Fruit fly (Drosophila melanogaster) whole organism, embryonic: ENCODE data around the gene pit.
A peak's percentile ranks its signal among the peaks of the same experiment; 100 is the strongest.

ENCODE experiments used
- Atf-2 ChIP-seq: fragments of 200-800 bp; sonication (Bioruptor generic); optimal IDR thresholded peaks from 2 replicates; lab custom pipeline; 2016; ENCODE audit warnings: missing biosample characterization, missing genetic modification characterization
- CG10366 ChIP-seq: fragments of 200-800 bp; sonication (Bioruptor generic); IDR thresholded peaks from 2 replicates; pipeline ENCODE4 v1.3.6; 2022; ENCODE audit warnings: missing biosample characterization, missing genetic modification characterization
- CG11456 ChIP-seq: fragments of 200-800 bp; sonication (Bioruptor generic); IDR thresholded peaks from 3 replicates; pipeline ENCODE4 v1.3.6; 2022; ENCODE audit warnings: missing biosample characterization, missing genetic modification characterization
- CG14050 ChIP-seq: fragments of 200-800 bp; sonication (Bioruptor generic); IDR thresholded peaks from 3 replicates; pipeline ENCODE4 v1.3.6; 2022; ENCODE audit warnings: missing biosample characterization, missing genetic modification characterization
- CG14667 ChIP-seq: fragments of 200-800 bp; sonication (Bioruptor generic); IDR thresholded peaks from 2 replicates; pipeline ENCODE4 v1.3.6; 2022; ENCODE audit warnings: missing biosample characterization, missing genetic modification characterization
- CG31224 ChIP-seq: fragments of 200-800 bp; sonication (Bioruptor generic); IDR thresholded peaks from 2 replicates; pipeline ENCODE4 v1.3.6; 2022; ENCODE audit warnings: missing biosample characterization, missing genetic modification characterization
- CG3163 ChIP-seq: fragments of 200-800 bp; sonication (Bioruptor generic); optimal IDR thresholded peaks from 3 replicates; lab custom pipeline; 2016; ENCODE audit warnings: missing biosample characterization, missing genetic modification characterization
- CG33557 ChIP-seq: fragments of 200-800 bp; sonication (Bioruptor generic); optimal IDR thresholded peaks from 2 replicates; lab custom pipeline; 2019; ENCODE audit warnings: missing biosample characterization, mild to moderate bottlenecking, missing genetic modification characterization, moderate library complexity
- CG43689 ChIP-seq: fragments of 200-800 bp; sonication (Bioruptor generic); IDR thresholded peaks from 2 replicates; pipeline ENCODE4 v1.3.6; 2022; ENCODE audit warnings: missing biosample characterization, missing genetic modification characterization
- CG4707 ChIP-seq: fragments of 200-800 bp; sonication (Bioruptor generic); optimal IDR thresholded peaks from 2 replicates; lab custom pipeline; 2018; ENCODE audit warnings: missing biosample characterization, mild to moderate bottlenecking, missing genetic modification characterization, moderate library complexity
- CG5180 ChIP-seq: fragments of 200-800 bp; sonication (Bioruptor generic); optimal IDR thresholded peaks from 3 replicates; lab custom pipeline; 2017; ENCODE audit warnings: missing biosample characterization, missing genetic modification characterization, mild to moderate bottlenecking, moderate library complexity, missing genetic modification reagents
- CG7963 ChIP-seq: fragments of 200-800 bp; sonication (Bioruptor generic); IDR thresholded peaks from 3 replicates; pipeline ENCODE4 v1.3.6; 2022; ENCODE audit warnings: missing biosample characterization, missing genetic modification characterization; ENCODE audit not compliant: partially characterized antibody
- CG8281 ChIP-seq: fragments of 200-800 bp; sonication (Bioruptor generic); optimal IDR thresholded peaks from 2 replicates; lab custom pipeline; 2018; ENCODE audit warnings: missing biosample characterization, mild to moderate bottlenecking, missing genetic modification characterization, moderate library complexity
- CG8388 ChIP-seq: fragments of 200-800 bp; sonication (Bioruptor generic); optimal IDR thresholded peaks from 2 replicates; lab custom pipeline; 2019; ENCODE audit warnings: missing biosample characterization, mild to moderate bottlenecking, missing genetic modification characterization, moderate library complexity
- CG8924 ChIP-seq: fragments of 200-800 bp; optimal IDR thresholded peaks from 3 replicates; lab custom pipeline; 2019; ENCODE audit warnings: missing biosample characterization, mild to moderate bottlenecking, missing genetic modification characterization, moderate library complexity
- CG9727 ChIP-seq: fragments of 200-800 bp; sonication (Bioruptor generic); optimal IDR thresholded peaks from 3 replicates; lab custom pipeline; 2017; ENCODE audit warnings: missing biosample characterization, mild to moderate bottlenecking, missing genetic modification characterization
- Chrac-16 ChIP-seq: fragments of 200-800 bp; sonication (Bioruptor generic); optimal IDR thresholded peaks from 3 replicates; lab custom pipeline; 2016; ENCODE audit warnings: missing biosample characterization, missing genetic modification characterization
- Dek ChIP-seq: fragments of 200-800 bp; sonication (Bioruptor generic); optimal IDR thresholded peaks from 3 replicates; lab custom pipeline; 2019; ENCODE audit warnings: missing biosample characterization, mild to moderate bottlenecking, missing genetic modification characterization, moderate library complexity
- MTF-1 ChIP-seq: fragments of 200-800 bp; sonication (Bioruptor generic); optimal IDR thresholded peaks from 2 replicates; lab custom pipeline; 2018; ENCODE audit warnings: missing biosample characterization, mild to moderate bottlenecking, missing genetic modification characterization, borderline replicate concordance
- NK7.1 ChIP-seq: fragments of 200-800 bp; sonication (Bioruptor generic); optimal IDR thresholded peaks from 3 replicates; lab custom pipeline; 2016; ENCODE audit warnings: missing biosample characterization, missing genetic modification characterization
- Nf-YB ChIP-seq: fragments of 200-800 bp; sonication (Bioruptor generic); optimal IDR thresholded peaks from 3 replicates; lab custom pipeline; 2019; ENCODE audit warnings: missing biosample characterization, mild to moderate bottlenecking, missing genetic modification characterization, moderate library complexity
- Opbp ChIP-seq: fragments of 200-800 bp; sonication (Bioruptor generic); IDR thresholded peaks from 3 replicates; pipeline ENCODE4 v1.3.6; 2022; ENCODE audit warnings: missing biosample characterization, missing genetic modification characterization; ENCODE audit not compliant: partially characterized antibody
- Poxn ChIP-seq: fragments of 200-800 bp; sonication (Bioruptor generic); IDR thresholded peaks from 2 replicates; pipeline ENCODE4 v1.3.6; 2022; ENCODE audit warnings: missing biosample characterization, missing genetic modification characterization
- Taf1 ChIP-seq: fragments of 200-800 bp; sonication (Bioruptor generic); IDR thresholded peaks from 2 replicates; pipeline ENCODE4 v1.3.6; 2022; ENCODE audit warnings: missing biosample characterization, missing genetic modification characterization
- Tbp ChIP-seq: fragments of >200 bp; optimal IDR thresholded peaks from 2 replicates; lab custom pipeline; 2018; ENCODE audit warnings: missing biosample characterization, missing genetic modification characterization
- Vsx1 ChIP-seq: fragments of 200-800 bp; sonication (Bioruptor generic); optimal IDR thresholded peaks from 2 replicates; lab custom pipeline; 2017; ENCODE audit warnings: missing biosample characterization, mild to moderate bottlenecking, missing genetic modification characterization, missing genetic modification reagents
- ab ChIP-seq: fragments of 200-800 bp; sonication (Bioruptor generic); optimal IDR thresholded peaks from 2 replicates; lab custom pipeline; 2016; ENCODE audit warnings: missing biosample characterization, missing genetic modification characterization
- abd-A ChIP-seq: fragments of 200-800 bp; sonication (Bioruptor generic); optimal IDR thresholded peaks from 3 replicates; lab custom pipeline; 2019; ENCODE audit warnings: missing biosample characterization, mild to moderate bottlenecking, missing genetic modification characterization, moderate library complexity
- aop ChIP-seq: fragments of 200-800 bp; sonication (Bioruptor generic); IDR thresholded peaks from 2 replicates; pipeline ENCODE4 v1.3.6; 2022; ENCODE audit warnings: missing biosample characterization, missing genetic modification characterization
- bcd ChIP-seq: fragments of 200-800 bp; sonication (Bioruptor generic); optimal IDR thresholded peaks from 2 replicates; lab custom pipeline; 2017; ENCODE audit warnings: missing biosample characterization, mild to moderate bottlenecking, missing genetic modification characterization
- chif ChIP-seq, 2 experiments: fragments of 200-800 bp; sonication (Bioruptor generic); optimal IDR thresholded peaks; 3 replicates each; lab custom pipeline; 2016; ENCODE audit warnings: missing biosample characterization in 2 of 2, missing genetic modification characterization in 2 of 2
- corto ChIP-seq: fragments of 200-800 bp; sonication (Bioruptor generic); optimal IDR thresholded peaks from 2 replicates; lab custom pipeline; 2016; ENCODE audit warnings: missing biosample characterization, mild to moderate bottlenecking, missing genetic modification characterization, moderate library complexity
- crol ChIP-seq: fragments of 200-800 bp; sonication (Bioruptor generic); IDR thresholded peaks from 2 replicates; pipeline ENCODE4 v1.3.6; 2022; ENCODE audit warnings: missing biosample characterization, missing genetic modification characterization
- cwo ChIP-seq: fragments of 200-800 bp; sonication (Bioruptor generic); optimal IDR thresholded peaks from 3 replicates; lab custom pipeline; 2017; ENCODE audit warnings: missing biosample characterization, missing genetic modification characterization, mild to moderate bottlenecking, moderate library complexity, missing genetic modification reagents
- emc ChIP-seq: fragments of 200-800 bp; sonication (Bioruptor generic); optimal IDR thresholded peaks from 2 replicates; lab custom pipeline; 2016; ENCODE audit warnings: missing biosample characterization, missing genetic modification characterization
- fru ChIP-seq: fragments of >200 bp; optimal IDR thresholded peaks from 2 replicates; lab custom pipeline; 2017
- gcm ChIP-seq: fragments of 200-800 bp; sonication (Bioruptor generic); optimal IDR thresholded peaks from 2 replicates; lab custom pipeline; 2019; ENCODE audit warnings: missing biosample characterization, mild to moderate bottlenecking, missing genetic modification characterization, moderate library complexity
- gfzf ChIP-seq: fragments of 200-800 bp; sonication (Bioruptor generic); optimal IDR thresholded peaks from 2 replicates; lab custom pipeline; 2016; ENCODE audit warnings: missing biosample characterization, mild to moderate bottlenecking, missing genetic modification characterization, moderate library complexity
- kni ChIP-seq: fragments of 200-800 bp; sonication (Bioruptor generic); optimal IDR thresholded peaks from 3 replicates; lab custom pipeline; 2017; ENCODE audit warnings: mild to moderate bottlenecking, missing biosample characterization, missing genetic modification reagents, missing genetic modification characterization
- lbe ChIP-seq: fragments of 200-800 bp; sonication (Bioruptor generic); optimal IDR thresholded peaks from 2 replicates; lab custom pipeline; 2016; ENCODE audit warnings: missing biosample characterization, mild to moderate bottlenecking, missing genetic modification characterization
- maf-S ChIP-seq: fragments of 200-800 bp; sonication (Bioruptor generic); optimal IDR thresholded peaks from 2 replicates; lab custom pipeline; 2016; ENCODE audit warnings: missing biosample characterization, missing genetic modification characterization
- mam ChIP-seq: fragments of 200-800 bp; sonication (Bioruptor generic); optimal IDR thresholded peaks from 3 replicates; lab custom pipeline; 2016; ENCODE audit warnings: missing biosample characterization, missing genetic modification characterization
- org-1 ChIP-seq: fragments of 200-800 bp; sonication (Bioruptor generic); optimal IDR thresholded peaks from 2 replicates; lab custom pipeline; 2017; ENCODE audit warnings: missing biosample characterization, missing genetic modification characterization
- pan ChIP-seq, 4 experiments: fragments of >200 bp in 3 of 4; fragments of 200-800 bp in 1 of 4; sonication (Bioruptor generic) in 1 of 4; optimal IDR thresholded peaks in 3 of 4; IDR thresholded peaks in 1 of 4; 2 replicates each; pipeline versions ENCODE4 v1.3.6 to Lab custom; 2017 to 2022; ENCODE audit warnings: missing biosample characterization in 2 of 4, missing genetic modification characterization in 2 of 4, mixed read lengths in 1 of 4
- pfk ChIP-seq: fragments of 200-800 bp; sonication (Bioruptor generic); optimal IDR thresholded peaks from 2 replicates; lab custom pipeline; 2018; ENCODE audit warnings: missing biosample characterization, mild to moderate bottlenecking, missing genetic modification characterization, moderate library complexity
- sens ChIP-seq: fragments of 200-800 bp; sonication (Bioruptor generic); peaks from one replicate; lab custom pipeline; 2016; ENCODE audit warnings: missing biosample characterization, missing genetic modification characterization
- sisA ChIP-seq: fragments of 200-800 bp; sonication (Bioruptor generic); IDR thresholded peaks from 2 replicates; pipeline ENCODE4 v1.3.6; 2022; ENCODE audit warnings: missing biosample characterization, missing genetic modification characterization
- sr ChIP-seq: fragments of 200-800 bp; sonication (Bioruptor generic); IDR thresholded peaks from 3 replicates; pipeline ENCODE4 v1.3.6; 2022; ENCODE audit warnings: missing biosample characterization, missing genetic modification characterization
- tap ChIP-seq: fragments of 200-800 bp; optimal IDR thresholded peaks from 3 replicates; lab custom pipeline; 2019; ENCODE audit warnings: missing biosample characterization, mild to moderate bottlenecking, missing genetic modification characterization, moderate library complexity
- zfh1 ChIP-seq: fragments of 200-800 bp; sonication (Bioruptor generic); IDR thresholded peaks from 3 replicates; pipeline ENCODE4 v1.3.6; 2022; ENCODE audit warnings: missing biosample characterization, missing genetic modification characterization

Gene pit

DNA sequence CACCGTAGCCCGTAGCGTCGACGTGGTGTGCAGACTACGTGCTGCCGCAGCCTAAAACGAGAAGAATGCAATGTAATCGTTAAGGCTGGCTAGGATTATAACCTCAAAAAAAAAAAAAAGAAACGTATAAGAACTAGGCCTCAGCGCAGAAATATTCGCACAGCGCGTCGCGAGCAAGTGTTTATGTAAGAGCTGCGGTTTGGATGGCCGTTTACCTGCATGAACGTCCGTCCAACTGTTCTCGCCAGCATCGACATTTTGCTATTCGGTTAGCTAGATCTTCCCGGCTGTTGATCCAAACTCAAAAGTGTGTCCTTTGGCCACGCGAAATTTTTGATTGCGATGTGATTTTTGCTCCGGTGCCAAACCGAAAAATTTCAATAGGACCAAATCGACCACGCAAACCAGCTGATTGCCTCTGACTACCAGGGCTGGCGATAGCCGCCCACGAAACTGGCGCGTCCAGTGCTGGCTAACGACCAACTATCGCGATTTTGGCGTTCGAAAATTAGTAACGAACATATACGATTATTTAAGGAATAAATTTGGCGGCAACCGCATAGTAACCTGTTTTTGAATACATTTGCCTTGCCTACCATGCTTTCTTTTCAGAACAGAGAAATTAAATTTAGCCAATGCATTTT, 15.2 kb upstream of the pit start, which contains the start of gene Idh3b (continued):
- TF ChIP-seq Dek (tag; lab: Kevin White, UChicago) (peak; percentile 44), CG8924 (tag; lab: Kevin White, UChicago) (no peak), Opbp (GFP tag; lab: Robert Waterston, UW) (peak; percentile 97), Chrac-16 (GFP tag; lab: Kevin White, UChicago) (peak; percentile 69), abd-A (tag; lab: Kevin White, UChicago) (no peak), tap (tag; lab: Kevin White, UChicago) (no peak), zfh1 (peak; percentile 69; the same call in 2 of the 3 replicates), Poxn (no peak), Nf-YB (no peak), CG43689 (GFP tag; lab: Robert Waterston, UW) (no peak; the same call in 1 of the 2 replicates), lbe (GFP tag; lab: Kevin White, UChicago) (peak; percentile 28), CG8281 (no peak), gcm (GFP tag; lab: Kevin White, UChicago) (no peak), Vsx1 (no peak), fru (lab: Kevin White, UChicago) (no peak), cwo (GFP tag; lab: Kevin White, UChicago) (no peak), Tbp (GFP tag; lab: Kevin White, UChicago) (no peak), sens (GFP tag; lab: Kevin White, UChicago) (peak; percentile 93), sr (no peak), MTF-1 (GFP tag; lab: Kevin White, UChicago) (no peak), CG14667 (GFP tag; lab: Robert Waterston, UW) (no peak), CG7963 (GFP tag; lab: Robert Waterston, UW) (peak; percentile 95), CG10366 (no peak; the same call in 1 of the 2 replicates), aop (no peak; the same call in 1 of the 2 replicates), bcd (GFP tag; lab: Kevin White, UChicago) (no peak), crol (GFP tag; lab: Robert Waterston, UW) (no peak), CG33557 (GFP tag; lab: Kevin White, UChicago) (peak; percentile 15), CG4707 (no peak), CG14050 (GFP tag; lab: Robert Waterston, UW) (peak; percentile 48; the same call in 2 of the 3 replicates), maf-S (peak; percentile 28), CG11456 (GFP tag; lab: Robert Waterston, UW) (no peak), CG9727 (GFP tag; lab: Kevin White, UChicago) (no peak), pan (optimal IDR thresholded peaks at IDR 0.05; lab: Kevin White, UChicago) (no peak), pan (GFP tag; optimal IDR thresholded peaks at IDR 0.05 in 1 of 2, IDR thresholded peaks at IDR 0.05 in 1 of 2) (no peak), NK7.1 (GFP tag; lab: Kevin White, UChicago) (peak; percentile 39), CG31224 (GFP tag; lab: Robert Waterston, UW) (peak; percentile 43; the same call in 1 of the 2 replicates), emc (GFP tag; lab: Kevin White, UChicago) (no peak), CG3163 (peak; percentile 36), ab (GFP tag; lab: Kevin White, UChicago) (no peak), org-1 (GFP tag; lab: Kevin White, UChicago) (no peak), pfk (GFP tag; lab: Kevin White, UChicago) (peak; percentile 42), CG8388 (GFP tag; lab: Kevin White, UChicago) (no peak), Taf1 (GFP tag; lab: Robert Waterston, UW) (no peak), gfzf (GFP tag; lab: Kevin White, UChicago) (peak; percentile 54), sisA (no peak; the same call in 1 of the 2 replicates), mam (GFP tag; lab: Kevin White, UChicago) (peak; percentile 76), kni (GFP tag; lab: Kevin White, UChicago) (peak; percentile 49), corto (no peak), CG5180 (GFP tag; lab: Kevin White, UChicago) (no peak), chif (GFP tag; optimal IDR thresholded peaks at IDR 0.05; lab: Kevin White, UChicago) (no peak), Atf-2 (GFP tag; lab: Kevin White, UChicago) (peak; percentile 12)
